Fruit fly (Drosophila melanogaster) S2 (cell line): Measurements from ENCODE around the gene CG12362.

Source experiments
- CG8478 ChIP-seq: fragments of >200 bp; optimal IDR thresholded peaks from 2 replicates; lab custom pipeline; 2018
- CTCF ChIP-seq, 2 experiments: fragments of >200 bp; optimal IDR thresholded peaks; 2 replicates each; lab custom pipeline; 2018

- TF ChIP-seq CTCF (optimal IDR thresholded peaks at IDR 0.05; lab: Kevin White, UChicago): no peak
- TF ChIP-seq CG8478 (lab: Kevin White, UChicago): no peak
Observed at dm6 chr3L:10439873-10440272, 27.3 kb downstream of the CG12362 start.
